Worm (Caenorhabditis elegans) whole organism, mixed stage, embryonic: ENCODE results near the gene Y60A9.1.

ENCODE experiments used
- M03D4.4 ChIP-seq: sonication (generic microtip); optimal IDR thresholded peaks from 2 replicates; lab custom pipeline; 2017; ENCODE audit warnings: mild to moderate bottlenecking, missing genetic modification characterization, missing compliant biosample characterization
- blmp-1 ChIP-seq: fragments of 150-350 bp; optimal IDR thresholded peaks from 2 replicates; lab custom pipeline; 2014; ENCODE audit warnings: missing biosample characterization, missing genetic modification characterization
- ceh-39 ChIP-seq: fragments of 150-350 bp; optimal IDR thresholded peaks from 2 replicates; lab custom pipeline; 2014; ENCODE audit warnings: missing biosample characterization, missing genetic modification characterization
- ceh-83 ChIP-seq: fragments of 200-800 bp; sonication (Bioruptor generic); optimal IDR thresholded peaks from 2 replicates; lab custom pipeline; 2018; ENCODE audit warnings: mild to moderate bottlenecking, missing genetic modification characterization, missing compliant biosample characterization
- ces-1 ChIP-seq: fragments of 150-350 bp; optimal IDR thresholded peaks from 2 replicates; lab custom pipeline; 2014; ENCODE audit warnings: missing biosample characterization, missing genetic modification reagents, missing genetic modification characterization
- cnd-1 ChIP-seq: fragments of 200-800 bp; sonication (Bioruptor generic); optimal IDR thresholded peaks from 2 replicates; lab custom pipeline; 2018; ENCODE audit warnings: mild to moderate bottlenecking, missing genetic modification characterization, missing compliant biosample characterization
- elt-3 ChIP-seq: fragments of 150-350 bp; optimal IDR thresholded peaks from 2 replicates; lab custom pipeline; 2014; ENCODE audit warnings: missing biosample characterization, missing genetic modification characterization
- flh-1 ChIP-seq: fragments of 200-800 bp; sonication (Bioruptor generic); optimal IDR thresholded peaks from 2 replicates; lab custom pipeline; 2018; ENCODE audit warnings: mild to moderate bottlenecking, missing genetic modification characterization, moderate library complexity, missing compliant biosample characterization
- ham-2 ChIP-seq: fragments of 200-800 bp; sonication (Bioruptor generic); optimal IDR thresholded peaks from 2 replicates; lab custom pipeline; 2018; ENCODE audit warnings: mild to moderate bottlenecking, missing genetic modification characterization, missing compliant biosample characterization
- hlh-1 ChIP-seq: fragments of 150-350 bp; optimal IDR thresholded peaks from 2 replicates; lab custom pipeline; 2014; ENCODE audit warnings: missing biosample characterization, missing genetic modification reagents, missing genetic modification characterization
- lin-32 ChIP-seq: fragments of 200-800 bp; sonication (Bioruptor generic); optimal IDR thresholded peaks from 2 replicates; lab custom pipeline; 2018; ENCODE audit warnings: mild to moderate bottlenecking, missing genetic modification characterization, missing compliant biosample characterization
- lsy-2 ChIP-seq: fragments of 150-350 bp; optimal IDR thresholded peaks from 2 replicates; lab custom pipeline; 2014; ENCODE audit warnings: missing biosample characterization, missing genetic modification characterization
- mab-5 ChIP-seq: fragments of 150-350 bp; optimal IDR thresholded peaks from 2 replicates; lab custom pipeline; 2014; ENCODE audit warnings: missing biosample characterization, missing genetic modification characterization
- mep-1 ChIP-seq: fragments of 150-350 bp; optimal IDR thresholded peaks from 2 replicates; lab custom pipeline; 2017; ENCODE audit warnings: missing biosample characterization, missing genetic modification reagents, missing genetic modification characterization, inconsistent platforms
- mls-2 ChIP-seq: sonication (generic microtip); optimal IDR thresholded peaks from 2 replicates; lab custom pipeline; 2016; ENCODE audit warnings: mild to moderate bottlenecking, missing genetic modification characterization, moderate library complexity, missing compliant biosample characterization
- nhr-2 ChIP-seq: fragments of 150-350 bp; optimal IDR thresholded peaks from 2 replicates; lab custom pipeline; 2014; ENCODE audit warnings: missing biosample characterization, missing genetic modification characterization
- nhr-237 ChIP-seq: fragments of 150-350 bp; optimal IDR thresholded peaks from 2 replicates; lab custom pipeline; 2014; ENCODE audit warnings: missing biosample characterization, missing genetic modification characterization
- nhr-28 ChIP-seq: fragments of 150-350 bp; optimal IDR thresholded peaks from 2 replicates; lab custom pipeline; 2014; ENCODE audit warnings: missing biosample characterization, missing genetic modification characterization
- nhr-76 ChIP-seq: sonication (generic microtip); optimal IDR thresholded peaks from 2 replicates; lab custom pipeline; 2017; ENCODE audit warnings: missing biosample characterization, missing genetic modification characterization
- pha-4 ChIP-seq: fragments of 150-350 bp; optimal IDR thresholded peaks from 2 replicates; lab custom pipeline; 2018; ENCODE audit warnings: missing biosample characterization, missing genetic modification reagents, missing genetic modification characterization
- snpc-4 ChIP-seq: fragments of 150-350 bp; optimal IDR thresholded peaks from 2 replicates; lab custom pipeline; 2014; ENCODE audit warnings: missing biosample characterization, missing genetic modification characterization
- sptf-1 ChIP-seq: sonication (generic microtip); optimal IDR thresholded peaks from 2 replicates; lab custom pipeline; 2017; ENCODE audit warnings: mild to moderate bottlenecking, missing genetic modification characterization, moderate library complexity, missing compliant biosample characterization
- tbx-8 ChIP-seq: fragments of 200-800 bp; sonication (Bioruptor generic); optimal IDR thresholded peaks from 2 replicates; lab custom pipeline; 2018; ENCODE audit warnings: mild to moderate bottlenecking, missing genetic modification characterization, moderate library complexity, missing compliant biosample characterization
- unc-120 ChIP-seq: sonication (generic microtip); optimal IDR thresholded peaks from 2 replicates; lab custom pipeline; 2017; ENCODE audit warnings: missing genetic modification characterization, missing compliant biosample characterization; ENCODE audit not compliant: poor library complexity, severe bottlenecking
- unc-39 ChIP-seq: fragments of 150-350 bp; optimal IDR thresholded peaks from 2 replicates; lab custom pipeline; 2014; ENCODE audit warnings: missing biosample characterization, missing genetic modification characterization
- unc-62 ChIP-seq: fragments of 150-350 bp; optimal IDR thresholded peaks from 2 replicates; lab custom pipeline; 2014; ENCODE audit warnings: missing biosample characterization, missing genetic modification reagents, missing genetic modification characterization
- zip-8 ChIP-seq: fragments of 150-350 bp; optimal IDR thresholded peaks from 2 replicates; lab custom pipeline; 2014; ENCODE audit warnings: missing biosample characterization, missing genetic modification characterization
- ztf-11 ChIP-seq: fragments of 150-350 bp; optimal IDR thresholded peaks from 2 replicates; lab custom pipeline; 2014; ENCODE audit warnings: missing biosample characterization, missing genetic modification characterization

Gene Y60A9.1

ce11 chrX:14401230-14401629 is 6.1 kb upstream of the Y60A9.1 start:
- TF ChIP-seq blmp-1 (tag; lab: Kevin White, UChicago) (no peak), unc-39 (no peak), cnd-1 (tag; lab: Kevin White, UChicago) (no peak), mep-1 (no peak), ceh-39 (tag; lab: Kevin White, UChicago) (no peak), sptf-1 (tag; lab: Kevin White, UChicago) (no peak), hlh-1 (no peak), mls-2 (tag; lab: Kevin White, UChicago) (no peak), ceh-83 (GFP tag; lab: Kevin White, UChicago) (no peak), mab-5 (tag; lab: Kevin White, UChicago) (no peak), ham-2 (GFP tag; lab: Kevin White, UChicago) (no peak), ztf-11 (no peak)

- TF ChIP-seq lsy-2 (tag; lab: Kevin White, UChicago), result no peak
- peak; percentile 16 for TF ChIP-seq ces-1 (GFP tag; lab: Kevin White, UChicago)
- no peak for TF ChIP-seq nhr-2 (tag; lab: Kevin White, UChicago)
- TF ChIP-seq, all 35 proteins: peak for 1
Observed at ce11 chrX:14399035-14399434, 3.9 kb upstream of the Y60A9.1 start.

- no peak for TF ChIP-seq blmp-1 (tag; lab: Kevin White, UChicago)
- TF ChIP-seq cnd-1 (tag; lab: Kevin White, UChicago), result no peak
- TF ChIP-seq ces-1 (GFP tag; lab: Kevin White, UChicago), result no peak
- no peak for TF ChIP-seq tbx-8 (GFP tag; lab: Kevin White, UChicago)
- no peak for TF ChIP-seq unc-62 (GFP tag; lab: Kevin White, UChicago)
- no peak for TF ChIP-seq unc-39
- no peak for TF ChIP-seq lin-32 (GFP tag; lab: Kevin White, UChicago)
- no peak for TF ChIP-seq ceh-83 (GFP tag; lab: Kevin White, UChicago)
- no peak for TF ChIP-seq M03D4.4 (tag; lab: Kevin White, UChicago)
- TF ChIP-seq nhr-2 (tag; lab: Kevin White, UChicago), result no peak
- TF ChIP-seq unc-120 (tag; lab: Kevin White, UChicago), result no peak
Observed at ce11 chrX:14382951-14383350, 12.2 kb downstream of the Y60A9.1 start, which contains the start of gene Y60A9.3. Gene Y60A9.3 (plus strand): TSS chrX:14383251.

- TF ChIP-seq mls-2 (tag; lab: Kevin White, UChicago) (no peak), snpc-4 (no peak), flh-1 (GFP tag; lab: Kevin White, UChicago) (no peak), zip-8 (no peak), cnd-1 (tag; lab: Kevin White, UChicago) (no peak), hlh-1 (no peak), ceh-83 (GFP tag; lab: Kevin White, UChicago) (no peak), nhr-76 (tag; lab: Kevin White, UChicago) (no peak), nhr-28 (tag; lab: Kevin White, UChicago) (no peak), unc-120 (tag; lab: Kevin White, UChicago) (no peak), unc-39 (no peak), elt-3 (tag; lab: Kevin White, UChicago) (no peak)
Observed at ce11 chrX:14377169-14377568, 18.0 kb downstream of the Y60A9.1 start, which contains the start of gene Y60A9A.1. Gene Y60A9A.1 (minus strand): TSS chrX:14377269.

ce11 chrX:14370314-14370713 is 24.9 kb downstream of the Y60A9.1 start, which contains the start of gene irk-3:
Gene irk-3 (minus strand): TSS chrX:14370414.
- no peak for TF ChIP-seq flh-1 (GFP tag; lab: Kevin White, UChicago)
- TF ChIP-seq pha-4 (tag; lab: Kevin White, UChicago), result no peak
- TF ChIP-seq nhr-76 (tag; lab: Kevin White, UChicago), result no peak
- TF ChIP-seq ces-1 (GFP tag; lab: Kevin White, UChicago), result no peak
- TF ChIP-seq ceh-39 (tag; lab: Kevin White, UChicago), result no peak
- no peak for TF ChIP-seq mab-5 (tag; lab: Kevin White, UChicago)
- TF ChIP-seq ceh-83 (GFP tag; lab: Kevin White, UChicago), result no peak
- no peak for TF ChIP-seq elt-3 (tag; lab: Kevin White, UChicago)
- TF ChIP-seq lsy-2 (tag; lab: Kevin White, UChicago), result no peak
- TF ChIP-seq mep-1, result no peak
- TF ChIP-seq mls-2 (tag; lab: Kevin White, UChicago), result no peak
- TF ChIP-seq unc-120 (tag; lab: Kevin White, UChicago), result no peak
- TF ChIP-seq snpc-4, result no peak
- TF ChIP-seq unc-62 (GFP tag; lab: Kevin White, UChicago), result no peak
- TF ChIP-seq blmp-1 (tag; lab: Kevin White, UChicago), result no peak
- no peak for TF ChIP-seq sptf-1 (tag; lab: Kevin White, UChicago)

ce11 chrX:14366081-14366480 is 29.1 kb downstream of the Y60A9.1 start:
- TF ChIP-seq nhr-237 (tag; lab: Kevin White, UChicago) (no peak), zip-8 (peak; percentile 95)
